Fruit fly (Drosophila melanogaster): ENCODE data around the gene Orco.

- no peak for TF ChIP-seq psq (GFP tag; optimal IDR thresholded peaks at IDR 0.05)
- TF ChIP-seq br (GFP tag; optimal IDR thresholded peaks at IDR 0.05): no peak
Observed at dm6 chr3R:5412987-5413386, 781 bp upstream of the Orco start.

Data from whole organism, wandering third instar larva.